Fruit fly (Drosophila melanogaster) whole organism, embryonic: Measurements from ENCODE around the gene CG32668.
A peak's percentile ranks its signal among the peaks of the same experiment; 100 is the strongest.

Experiments used
- CG10543 ChIP-seq: fragments of 200-800 bp; sonication (Bioruptor generic); optimal IDR thresholded peaks from 3 replicates; lab custom pipeline; 2017; ENCODE audit warnings: missing biosample characterization, mild to moderate bottlenecking, missing genetic modification characterization, moderate library complexity
- CG11085 ChIP-seq: fragments of 200-800 bp; sonication (Bioruptor generic); IDR thresholded peaks from 2 replicates; pipeline ENCODE4 v1.3.6; 2022; ENCODE audit warnings: missing biosample characterization, missing genetic modification characterization
- CG11456 ChIP-seq: fragments of 200-800 bp; sonication (Bioruptor generic); IDR thresholded peaks from 3 replicates; pipeline ENCODE4 v1.3.6; 2022; ENCODE audit warnings: missing biosample characterization, missing genetic modification characterization
- CG11504 ChIP-seq: fragments of 200-800 bp; sonication (Bioruptor generic); optimal IDR thresholded peaks from 3 replicates; lab custom pipeline; 2019; ENCODE audit warnings: missing biosample characterization, mild to moderate bottlenecking, missing genetic modification characterization, moderate library complexity
- CG12769 ChIP-seq: fragments of 200-800 bp; sonication (Bioruptor generic); optimal IDR thresholded peaks from 2 replicates; lab custom pipeline; 2019; ENCODE audit warnings: missing biosample characterization, mild to moderate bottlenecking, missing genetic modification characterization, moderate library complexity
- CG14860 ChIP-seq: fragments of 200-800 bp; sonication (Bioruptor generic); IDR thresholded peaks from 3 replicates; pipeline ENCODE4 v1.3.6; 2022; ENCODE audit warnings: missing biosample characterization, missing genetic modification characterization; ENCODE audit not compliant: partially characterized antibody
- CG16813 ChIP-seq: fragments of 200-800 bp; sonication (Bioruptor generic); IDR thresholded peaks from 3 replicates; pipeline ENCODE4 v1.3.6; 2022; ENCODE audit warnings: missing biosample characterization, missing genetic modification characterization; ENCODE audit not compliant: partially characterized antibody
- CG17328 ChIP-seq: fragments of 200-800 bp; sonication (Bioruptor generic); IDR thresholded peaks from 2 replicates; pipeline ENCODE4 v1.3.6; 2022; ENCODE audit warnings: missing biosample characterization, missing genetic modification characterization
- CG17802 ChIP-seq: fragments of 200-800 bp; sonication (Bioruptor generic); optimal IDR thresholded peaks from 2 replicates; lab custom pipeline; 2018; ENCODE audit warnings: missing biosample characterization, mild to moderate bottlenecking, missing genetic modification characterization, moderate library complexity
- CG17912 ChIP-seq: fragments of 200-800 bp; sonication (Bioruptor generic); optimal IDR thresholded peaks from 2 replicates; lab custom pipeline; 2018; ENCODE audit warnings: missing biosample characterization, mild to moderate bottlenecking, missing genetic modification characterization
- CG18619 ChIP-seq: fragments of 200-800 bp; sonication (Bioruptor generic); optimal IDR thresholded peaks from 3 replicates; lab custom pipeline; 2017; ENCODE audit warnings: missing biosample characterization, mild to moderate bottlenecking, missing genetic modification characterization
- CG2199 ChIP-seq: fragments of 200-800 bp; sonication (Bioruptor generic); IDR thresholded peaks from 3 replicates; pipeline ENCODE4 v1.3.6; 2022; ENCODE audit warnings: missing biosample characterization, missing genetic modification characterization
- CG34376 ChIP-seq: fragments of 200-800 bp; sonication (Bioruptor generic); optimal IDR thresholded peaks from 2 replicates; lab custom pipeline; 2018; ENCODE audit warnings: missing biosample characterization, mild to moderate bottlenecking, missing genetic modification characterization
- CG4820 ChIP-seq: fragments of 200-800 bp; sonication (Bioruptor generic); optimal IDR thresholded peaks from 3 replicates; lab custom pipeline; 2016; ENCODE audit warnings: missing biosample characterization, missing genetic modification characterization
- CG5953 ChIP-seq: fragments of 200-800 bp; sonication (Bioruptor generic); IDR thresholded peaks from 2 replicates; pipeline ENCODE4 v1.3.6; 2022; ENCODE audit warnings: missing biosample characterization, missing genetic modification characterization
- CG7556 ChIP-seq: fragments of 200-800 bp; sonication (Bioruptor generic); optimal IDR thresholded peaks from 2 replicates; lab custom pipeline; 2017; ENCODE audit warnings: missing biosample characterization, mild to moderate bottlenecking, missing genetic modification characterization
- CG7839 ChIP-seq: fragments of 200-800 bp; sonication (Bioruptor generic); optimal IDR thresholded peaks from 3 replicates; lab custom pipeline; 2018; ENCODE audit warnings: missing biosample characterization, mild to moderate bottlenecking, missing genetic modification characterization, moderate library complexity
- CG7963 ChIP-seq: fragments of 200-800 bp; sonication (Bioruptor generic); IDR thresholded peaks from 3 replicates; pipeline ENCODE4 v1.3.6; 2022; ENCODE audit warnings: missing biosample characterization, missing genetic modification characterization; ENCODE audit not compliant: partially characterized antibody
- CG9817 ChIP-seq: fragments of 200-800 bp; sonication (Bioruptor generic); optimal IDR thresholded peaks from 2 replicates; lab custom pipeline; 2018; ENCODE audit warnings: missing biosample characterization, mild to moderate bottlenecking, missing genetic modification characterization, moderate library complexity
- CTCF ChIP-seq: fragments of 200-800 bp; sonication (Bioruptor generic); optimal IDR thresholded peaks from 2 replicates; lab custom pipeline; 2017; ENCODE audit warnings: missing biosample characterization, mild to moderate bottlenecking, missing genetic modification characterization, moderate library complexity
- D19B ChIP-seq: fragments of 200-800 bp; sonication (Bioruptor generic); optimal IDR thresholded peaks from 2 replicates; lab custom pipeline; 2017; ENCODE audit warnings: missing biosample characterization, mild to moderate bottlenecking, missing genetic modification characterization
- HmgD ChIP-seq: fragments of 200-800 bp; sonication (Bioruptor generic); optimal IDR thresholded peaks from 3 replicates; lab custom pipeline; 2016; ENCODE audit warnings: missing biosample characterization, missing genetic modification characterization
- Max ChIP-seq: fragments of 200-800 bp; sonication (Bioruptor generic); optimal IDR thresholded peaks from 2 replicates; lab custom pipeline; 2016; ENCODE audit warnings: missing biosample characterization, mild to moderate bottlenecking, missing genetic modification characterization
- Pdp1 ChIP-seq, 2 experiments: fragments of 200-800 bp; sonication (Bioruptor generic); optimal IDR thresholded peaks; 3 replicates each; lab custom pipeline; 2016; ENCODE audit warnings: missing biosample characterization in 2 of 2, missing genetic modification characterization in 2 of 2, mild to moderate bottlenecking in 1 of 2, moderate library complexity in 1 of 2
- Scr ChIP-seq: fragments of 200-800 bp; sonication (Bioruptor generic); IDR thresholded peaks from 2 replicates; pipeline ENCODE4 v1.3.6; 2022; ENCODE audit warnings: missing biosample characterization, missing genetic modification characterization; ENCODE audit not compliant: partially characterized antibody
- abd-A ChIP-seq: fragments of 200-800 bp; sonication (Bioruptor generic); optimal IDR thresholded peaks from 3 replicates; lab custom pipeline; 2019; ENCODE audit warnings: missing biosample characterization, mild to moderate bottlenecking, missing genetic modification characterization, moderate library complexity
- ara ChIP-seq: fragments of 200-800 bp; sonication (Bioruptor generic); IDR thresholded peaks from 2 replicates; pipeline ENCODE4 v1.3.6; 2022; ENCODE audit warnings: missing biosample characterization, missing genetic modification characterization
- ase ChIP-seq: fragments of 200-800 bp; sonication (Bioruptor generic); IDR thresholded peaks from 3 replicates; pipeline ENCODE4 v1.3.6; 2022; ENCODE audit warnings: missing biosample characterization, missing genetic modification characterization
- corto ChIP-seq: fragments of 200-800 bp; sonication (Bioruptor generic); optimal IDR thresholded peaks from 2 replicates; lab custom pipeline; 2016; ENCODE audit warnings: missing biosample characterization, mild to moderate bottlenecking, missing genetic modification characterization, moderate library complexity
- crc ChIP-seq: fragments of 200-800 bp; sonication (Bioruptor generic); optimal IDR thresholded peaks from 2 replicates; lab custom pipeline; 2016; ENCODE audit warnings: missing biosample characterization, missing genetic modification characterization
- dmrt99B ChIP-seq: fragments of 200-800 bp; sonication (Bioruptor generic); optimal IDR thresholded peaks from 2 replicates; lab custom pipeline; 2018; ENCODE audit warnings: missing biosample characterization, mild to moderate bottlenecking, missing genetic modification characterization, moderate library complexity
- dpn ChIP-seq, 2 experiments: fragments of 200-800 bp; sonication (Bioruptor generic); optimal IDR thresholded peaks; 3 replicates each; lab custom pipeline; 2016; ENCODE audit warnings: missing biosample characterization in 2 of 2, missing genetic modification characterization in 2 of 2
- fru ChIP-seq: fragments of >200 bp; optimal IDR thresholded peaks from 2 replicates; lab custom pipeline; 2017
- knrl ChIP-seq: fragments of 200-800 bp; sonication (Bioruptor generic); IDR thresholded peaks from 3 replicates; pipeline ENCODE4 v1.3.6; 2022; ENCODE audit warnings: missing biosample characterization, missing genetic modification characterization; ENCODE audit not compliant: partially characterized antibody
- maf-S ChIP-seq: fragments of 200-800 bp; sonication (Bioruptor generic); optimal IDR thresholded peaks from 2 replicates; lab custom pipeline; 2016; ENCODE audit warnings: missing biosample characterization, missing genetic modification characterization
- ro ChIP-seq: fragments of 200-800 bp; sonication (Bioruptor generic); IDR thresholded peaks from 2 replicates; pipeline ENCODE4 v1.3.6; 2022; ENCODE audit warnings: missing biosample characterization, missing genetic modification characterization
- scrt ChIP-seq: fragments of 200-800 bp; sonication (Bioruptor generic); optimal IDR thresholded peaks from 2 replicates; lab custom pipeline; 2018; ENCODE audit warnings: missing biosample characterization, mild to moderate bottlenecking, missing genetic modification characterization, moderate library complexity
- vnd ChIP-seq: fragments of 200-800 bp; sonication (Bioruptor generic); IDR thresholded peaks from 3 replicates; pipeline ENCODE4 v1.3.6; 2022; ENCODE audit warnings: missing biosample characterization, missing genetic modification characterization; ENCODE audit not compliant: partially characterized antibody
- wek ChIP-seq: fragments of 200-800 bp; sonication (Bioruptor generic); optimal IDR thresholded peaks from 3 replicates; lab custom pipeline; 2018; ENCODE audit warnings: missing biosample characterization, mild to moderate bottlenecking, missing genetic modification characterization, moderate library complexity
- yki ChIP-seq: fragments of >200 bp; optimal IDR thresholded peaks from 3 replicates; lab custom pipeline; 2018
- z ChIP-seq: fragments of 200-800 bp; sonication (Bioruptor generic); IDR thresholded peaks from 3 replicates; pipeline ENCODE4 v1.3.6; 2022; ENCODE audit warnings: missing biosample characterization, missing genetic modification characterization
- zfh2 ChIP-seq: fragments of 200-800 bp; sonication (Bioruptor generic); optimal IDR thresholded peaks from 2 replicates; lab custom pipeline; 2016; ENCODE audit warnings: missing biosample characterization, missing genetic modification characterization

Gene CG32668

DNA sequence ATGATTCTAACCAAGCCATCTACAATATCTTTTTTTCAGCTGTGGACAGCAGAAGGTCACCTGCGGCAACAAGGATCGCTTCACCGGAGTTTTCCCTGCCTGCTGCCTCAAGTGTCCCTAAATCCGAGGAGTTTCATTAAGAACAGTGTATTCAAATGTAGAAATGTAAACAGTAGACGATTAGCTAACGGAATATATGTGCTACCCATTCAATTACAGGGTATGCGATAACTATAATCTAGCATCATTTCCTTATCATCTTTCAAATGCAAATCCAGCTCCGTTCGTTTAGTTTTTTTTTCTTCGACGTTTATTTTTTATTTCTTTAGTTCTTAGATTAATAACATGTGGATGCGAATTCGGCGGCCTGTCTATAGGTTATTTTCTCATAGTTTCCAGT is 15.0 kb downstream of the CG32668 start:
- 0 out of 3 replicates have a peak, but pooled peaks have one; percentile 16 for TF ChIP-seq vnd (GFP tag; lab: Robert Waterston, UW)
- TF ChIP-seq CG16813: peak; percentile 56
- TF ChIP-seq zfh2 (GFP tag; lab: Kevin White, UChicago): no peak
- TF ChIP-seq crc: no peak
- TF ChIP-seq CG2199 (GFP tag; lab: Robert Waterston, UW): 0 out of 3 replicates have a peak, but pooled peaks have one; percentile 63
- TF ChIP-seq CG14860 (GFP tag; lab: Robert Waterston, UW): peak; percentile 50; the same call in 1 of the 3 replicates
- TF ChIP-seq CG7963: 0 out of 3 replicates have a peak, but pooled peaks have one; percentile 33
- no peak for TF ChIP-seq CG10543 (GFP tag; lab: Kevin White, UChicago)
- TF ChIP-seq CG11085 (GFP tag; lab: Robert Waterston, UW): no peak
- peak; percentile 43 for TF ChIP-seq D19B (GFP tag; lab: Kevin White, UChicago)
- TF ChIP-seq, all 482 proteins: peak for 6

DNA sequence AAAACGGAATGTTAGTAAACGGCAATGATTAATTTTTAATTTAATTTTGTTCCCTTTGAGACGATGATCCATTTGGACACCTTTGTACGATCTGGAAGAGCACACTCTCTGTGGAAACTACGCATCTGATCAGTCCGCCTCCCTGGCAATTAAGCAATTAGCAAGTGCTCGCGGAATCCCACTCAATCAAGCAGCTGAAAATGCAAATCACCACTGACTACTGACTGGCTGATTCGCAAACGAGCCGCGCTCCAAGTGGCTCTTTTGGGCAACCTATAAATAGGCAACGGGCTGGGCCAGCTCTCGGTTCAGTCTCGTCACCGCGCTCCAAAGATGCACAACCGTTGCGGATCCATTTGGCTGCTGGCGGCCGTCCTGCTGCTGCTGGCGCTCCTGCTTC is 15.7 kb downstream of the CG32668 start, which contains the start of gene CG15201:
TSS of gene CG15201 (plus strand) at position 301 of the 400 bp plus-strand sequence.
- TF ChIP-seq CG7556 (GFP tag; lab: Kevin White, UChicago) (no peak), CG17802 (tag; lab: Kevin White, UChicago) (no peak), CG9817 (tag; lab: Kevin White, UChicago) (no peak), ro (GFP tag; lab: Robert Waterston, UW) (no peak), corto (GFP tag; lab: Kevin White, UChicago) (no peak), z (GFP tag; lab: Robert Waterston, UW) (0 out of 3 replicates have a peak, but pooled peaks have one; percentile 25)
- TF ChIP-seq, all 482 proteins: peak for 1

DNA sequence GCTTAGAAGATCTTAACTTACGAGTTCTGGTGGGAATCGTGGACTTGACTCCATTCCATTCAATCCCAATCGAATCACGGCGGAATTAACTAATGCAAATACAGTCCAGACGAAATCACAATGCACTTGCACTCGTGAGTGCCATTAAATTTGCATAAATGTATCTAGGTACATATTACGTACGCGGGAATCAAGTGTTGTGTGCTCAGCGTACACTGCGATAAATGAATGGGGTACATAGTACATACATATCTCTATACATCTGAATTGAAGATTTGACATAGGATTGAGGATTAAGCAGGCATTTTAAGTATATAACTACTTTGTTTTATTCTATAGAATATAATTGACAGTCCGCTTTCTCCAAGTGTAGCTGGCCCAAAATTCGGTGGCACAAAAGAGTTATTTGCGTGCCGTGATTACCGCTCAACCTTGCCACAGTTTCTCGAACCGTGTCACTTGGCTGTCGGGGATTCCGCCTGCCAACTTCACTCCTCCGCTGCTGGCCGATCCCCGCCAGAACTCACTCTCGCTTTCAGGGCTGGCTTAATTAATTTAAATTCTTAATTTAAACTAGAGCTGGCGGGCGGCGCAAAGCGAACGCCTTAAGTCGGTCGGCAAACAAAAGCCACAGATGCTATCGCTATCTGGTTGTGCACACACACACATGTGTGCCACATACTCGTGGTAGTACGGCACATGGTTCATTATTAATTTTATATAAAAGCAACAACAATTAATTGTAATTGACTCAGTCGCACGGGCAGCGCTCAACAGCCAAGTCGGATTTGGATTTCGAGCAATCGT is 17.6 kb downstream of the CG32668 start, which contains the start of the genes CG15199 and CG15202:
TSS of gene CG15199 (minus strand) at position 51 of the 807 bp plus-strand sequence.
TSS of gene CG15202 (plus strand) at position 757 of the 807 bp plus-strand sequence.
- TF ChIP-seq abd-A (tag; lab: Kevin White, UChicago) (no peak), knrl (no peak), dmrt99B (tag; lab: Kevin White, UChicago) (peak; percentile 50), CG17328 (no peak), ase (GFP tag; lab: Robert Waterston, UW) (no peak), CTCF (GFP tag; lab: Kevin White, UChicago) (no peak), CG18619 (GFP tag; lab: Kevin White, UChicago) (no peak), CG7839 (tag; lab: Kevin White, UChicago) (peak; percentile 46), dpn (GFP tag; optimal IDR thresholded peaks at IDR 0.05; lab: Kevin White, UChicago) (peak in 1 of 2 experiments; percentile 8)

- TF ChIP-seq CG34376 (GFP tag; lab: Kevin White, UChicago) (peak; percentile 20), CG5953 (GFP tag; lab: Robert Waterston, UW) (no peak), Scr (GFP tag; lab: Robert Waterston, UW) (no peak)
These were observed 19.4 kb downstream of the CG32668 start, which contains the start of gene ssp7 for dm6 chrX:11140163-11140562. TSS of gene ssp7 (minus strand) at chrX:11140263.

- TF ChIP-seq ara (no peak), yki (no peak), CG11504 (tag; lab: Kevin White, UChicago) (no peak), maf-S (GFP tag; lab: Kevin White, UChicago) (peak; percentile 10), wek (GFP tag; lab: Kevin White, UChicago) (no peak), fru (lab: Kevin White, UChicago) (no peak), CG17912 (no peak), CG4820 (GFP tag; lab: Kevin White, UChicago) (no peak), HmgD (GFP tag; lab: Kevin White, UChicago) (peak; percentile 30), Max (GFP tag; lab: Kevin White, UChicago) (no peak), Pdp1 (GFP tag; optimal IDR thresholded peaks at IDR 0.05; lab: Kevin White, UChicago) (peak; percentile 20 to 46), CG11456 (GFP tag; lab: Robert Waterston, UW) (no peak), CG12769 (no peak), scrt (GFP tag; lab: Kevin White, UChicago) (no peak)
These were observed 21.9 kb downstream of the CG32668 start, which contains the start of gene CDK2AP1 for dm6 chrX:11137566-11138186. TSS of gene CDK2AP1 (plus strand) at chrX:11137859.
